Fruit fly (Drosophila melanogaster) whole organism, adult: ENCODE results near the gene pyd.

Source experiments
- CG11617 ChIP-seq: fragments of 200-800 bp; sonication (Bioruptor generic); optimal IDR thresholded peaks from 2 replicates; lab custom pipeline; 2017; ENCODE audit warnings: mild to moderate bottlenecking, missing biosample characterization, missing genetic modification reagents, missing genetic modification characterization
- CG14711 ChIP-seq: fragments of 200-800 bp; sonication (Bioruptor generic); optimal IDR thresholded peaks from 2 replicates; lab custom pipeline; 2018; ENCODE audit warnings: missing biosample characterization, mild to moderate bottlenecking, missing genetic modification characterization, moderate library complexity
- CG1620 ChIP-seq: fragments of 200-800 bp; sonication (Bioruptor generic); optimal IDR thresholded peaks from 2 replicates; lab custom pipeline; 2016; ENCODE audit warnings: missing biosample characterization, missing genetic modification characterization
- CG33017 ChIP-seq: fragments of 200-800 bp; sonication (Bioruptor generic); optimal IDR thresholded peaks from 2 replicates; lab custom pipeline; 2018; ENCODE audit warnings: missing biosample characterization, mild to moderate bottlenecking, missing genetic modification characterization, moderate library complexity
- Crg-1 ChIP-seq: fragments of 200-800 bp; sonication (Bioruptor generic); optimal IDR thresholded peaks from 2 replicates; lab custom pipeline; 2016; ENCODE audit warnings: missing biosample characterization, missing genetic modification characterization
- Hr96 ChIP-seq: fragments of 200-800 bp; sonication (Bioruptor generic); optimal IDR thresholded peaks from 2 replicates; lab custom pipeline; 2016; ENCODE audit warnings: missing biosample characterization, missing genetic modification characterization
- bab1 ChIP-seq: fragments of 200-800 bp; sonication (Bioruptor generic); optimal IDR thresholded peaks from 3 replicates; lab custom pipeline; 2019; ENCODE audit warnings: missing biosample characterization, mild to moderate bottlenecking, missing genetic modification characterization, moderate library complexity
- cic ChIP-seq: fragments of 200-800 bp; sonication (Bioruptor generic); optimal IDR thresholded peaks from 2 replicates; lab custom pipeline; 2017; ENCODE audit warnings: missing biosample characterization, mild to moderate bottlenecking, missing genetic modification characterization, moderate library complexity
- kay ChIP-seq: fragments of 200-800 bp; sonication (Bioruptor generic); peaks from one replicate; lab custom pipeline; 2016; ENCODE audit warnings: missing biosample characterization, missing genetic modification characterization, borderline replicate concordance
- ovo ChIP-seq: fragments of 200-800 bp; sonication (Bioruptor generic); optimal IDR thresholded peaks from 2 replicates; lab custom pipeline; 2016; ENCODE audit warnings: missing biosample characterization, missing genetic modification characterization
- pad ChIP-seq: fragments of 200-800 bp; sonication (Bioruptor generic); optimal IDR thresholded peaks from 3 replicates; lab custom pipeline; 2017; ENCODE audit warnings: missing biosample characterization, missing genetic modification characterization, mild to moderate bottlenecking, moderate library complexity, missing genetic modification reagents
- tj ChIP-seq: fragments of 200-800 bp; sonication (Bioruptor generic); optimal IDR thresholded peaks from 3 replicates; lab custom pipeline; 2017; ENCODE audit warnings: missing biosample characterization, mild to moderate bottlenecking, missing genetic modification characterization, moderate library complexity
- toe ChIP-seq: fragments of 200-800 bp; sonication (Bioruptor generic); optimal IDR thresholded peaks from 2 replicates; lab custom pipeline; 2016; ENCODE audit warnings: missing biosample characterization, missing genetic modification characterization

DNA sequence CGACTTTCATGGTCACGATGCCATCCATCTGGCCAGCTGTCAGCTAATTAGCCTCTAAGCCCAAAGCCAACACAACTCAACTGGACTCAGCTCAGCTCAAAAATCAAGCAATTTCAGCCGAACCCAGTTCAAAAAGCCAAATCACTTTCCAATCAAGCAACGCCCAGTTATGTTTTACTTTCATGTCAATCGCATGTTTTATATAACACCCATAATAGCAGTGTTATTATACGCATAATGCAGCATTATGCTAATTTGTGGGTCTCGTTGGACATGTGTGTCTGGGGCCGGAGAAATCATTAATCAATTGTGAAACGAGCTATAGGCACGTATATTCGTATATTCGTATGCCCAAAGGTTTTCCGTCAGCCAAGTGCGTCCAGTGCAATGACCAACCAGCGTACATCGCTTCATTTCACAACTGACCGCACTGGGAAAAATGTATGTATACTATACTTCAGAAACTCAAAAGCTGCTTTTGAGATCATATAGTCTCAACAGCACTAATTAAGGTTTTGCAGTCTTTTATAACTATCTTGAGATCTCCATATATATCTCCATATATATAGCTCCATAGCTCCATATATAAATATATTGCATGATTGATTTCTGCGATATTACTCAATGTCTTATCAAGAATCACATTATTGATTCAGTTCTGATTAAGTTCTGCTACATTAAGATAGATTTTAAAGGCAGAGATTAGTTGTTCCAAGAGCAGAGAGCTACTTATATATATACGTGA lies 144.0 kb downstream of the pyd start:
- TF ChIP-seq pad (GFP tag; lab: Kevin White, UChicago) (no peak), cic (no peak), Crg-1 (GFP tag; lab: Kevin White, UChicago) (no peak), Hr96 (GFP tag; lab: Kevin White, UChicago) (no peak), tj (no peak), kay (GFP tag; lab: Kevin White, UChicago) (no peak), CG11617 (no peak), CG33017 (tag; lab: Kevin White, UChicago) (no peak), ovo (no peak), CG1620 (GFP tag; lab: Kevin White, UChicago) (no peak), bab1 (GFP tag; lab: Kevin White, UChicago) (no peak), toe (GFP tag; lab: Kevin White, UChicago) (no peak), CG14711 (no peak)
